Fruit fly (Drosophila melanogaster) whole organism, embryonic: ENCODE measurements around the gene CG3008.
A peak's percentile ranks its signal among the peaks of the same experiment; 100 is the strongest.

Source experiments
- BtbVII ChIP-seq: fragments of 200-800 bp; sonication (Bioruptor generic); optimal IDR thresholded peaks from 3 replicates; lab custom pipeline; 2017; ENCODE audit warnings: missing biosample characterization, mild to moderate bottlenecking, missing genetic modification characterization
- C15 ChIP-seq: fragments of 200-800 bp; sonication (Bioruptor generic); IDR thresholded peaks from 3 replicates; pipeline ENCODE4 v1.3.6; 2022; ENCODE audit warnings: missing biosample characterization, missing genetic modification characterization
- CG10209 ChIP-seq: fragments of 200-800 bp; sonication (Bioruptor generic); optimal IDR thresholded peaks from 3 replicates; lab custom pipeline; 2017; ENCODE audit warnings: missing biosample characterization, mild to moderate bottlenecking, missing genetic modification characterization, missing genetic modification reagents
- CG14014 ChIP-seq: fragments of 200-800 bp; sonication (Bioruptor generic); IDR thresholded peaks from 2 replicates; pipeline ENCODE4 v1.3.6; 2022; ENCODE audit warnings: missing biosample characterization, missing genetic modification characterization
- CG14965 ChIP-seq: fragments of 200-800 bp; sonication (Bioruptor generic); optimal IDR thresholded peaks from 2 replicates; lab custom pipeline; 2016; ENCODE audit warnings: missing biosample characterization, missing genetic modification characterization, borderline replicate concordance
- CG17359 ChIP-seq: fragments of 200-800 bp; sonication (Bioruptor generic); optimal IDR thresholded peaks from 3 replicates; lab custom pipeline; 2018; ENCODE audit warnings: missing biosample characterization, mild to moderate bottlenecking, missing genetic modification characterization, moderate library complexity
- CG17385 ChIP-seq: fragments of 200-800 bp; sonication (Bioruptor generic); optimal IDR thresholded peaks from 3 replicates; lab custom pipeline; 2018; ENCODE audit warnings: missing biosample characterization, mild to moderate bottlenecking, missing genetic modification characterization
- CG18262 ChIP-seq: fragments of 200-800 bp; optimal IDR thresholded peaks from 3 replicates; lab custom pipeline; 2019; ENCODE audit warnings: missing biosample characterization, mild to moderate bottlenecking, missing genetic modification characterization, moderate library complexity
- CG18599 ChIP-seq: fragments of 200-800 bp; sonication (Bioruptor generic); optimal IDR thresholded peaks from 3 replicates; lab custom pipeline; 2017; ENCODE audit warnings: missing biosample characterization, missing genetic modification characterization, mild to moderate bottlenecking, moderate library complexity, missing genetic modification reagents
- CG18619 ChIP-seq: fragments of 200-800 bp; sonication (Bioruptor generic); optimal IDR thresholded peaks from 3 replicates; lab custom pipeline; 2017; ENCODE audit warnings: missing biosample characterization, mild to moderate bottlenecking, missing genetic modification characterization
- CG2202 ChIP-seq: fragments of 200-800 bp; sonication (Bioruptor generic); optimal IDR thresholded peaks from 2 replicates; lab custom pipeline; 2018; ENCODE audit warnings: missing biosample characterization, mild to moderate bottlenecking, missing genetic modification characterization
- CG2678 ChIP-seq: fragments of 200-800 bp; sonication (Bioruptor generic); optimal IDR thresholded peaks from 3 replicates; lab custom pipeline; 2019; ENCODE audit warnings: missing biosample characterization, mild to moderate bottlenecking, missing genetic modification characterization, moderate library complexity
- CG31224 ChIP-seq: fragments of 200-800 bp; sonication (Bioruptor generic); IDR thresholded peaks from 2 replicates; pipeline ENCODE4 v1.3.6; 2022; ENCODE audit warnings: missing biosample characterization, missing genetic modification characterization
- CG3995 ChIP-seq: fragments of 200-800 bp; sonication (Bioruptor generic); optimal IDR thresholded peaks from 3 replicates; lab custom pipeline; 2016; ENCODE audit warnings: missing biosample characterization, missing genetic modification characterization
- CG5180 ChIP-seq: fragments of 200-800 bp; sonication (Bioruptor generic); optimal IDR thresholded peaks from 3 replicates; lab custom pipeline; 2017; ENCODE audit warnings: missing biosample characterization, missing genetic modification characterization, mild to moderate bottlenecking, moderate library complexity, missing genetic modification reagents
- CG6689 ChIP-seq: fragments of 200-800 bp; sonication (Bioruptor generic); IDR thresholded peaks from 2 replicates; pipeline ENCODE4 v1.3.6; 2022; ENCODE audit warnings: missing biosample characterization, missing genetic modification characterization
- CG8944 ChIP-seq: fragments of 200-800 bp; sonication (Bioruptor generic); optimal IDR thresholded peaks from 3 replicates; lab custom pipeline; 2016; ENCODE audit warnings: missing biosample characterization, missing genetic modification characterization
- Drgx ChIP-seq: fragments of 200-800 bp; sonication (Bioruptor generic); IDR thresholded peaks from 2 replicates; pipeline ENCODE4 v1.3.6; 2022; ENCODE audit warnings: missing biosample characterization, missing genetic modification characterization
- ERR ChIP-seq: fragments of 200-800 bp; sonication (Bioruptor generic); optimal IDR thresholded peaks from 2 replicates; lab custom pipeline; 2016; ENCODE audit warnings: missing biosample characterization, missing genetic modification characterization
- Elba2 ChIP-seq: fragments of 200-800 bp; sonication (Bioruptor generic); optimal IDR thresholded peaks from 3 replicates; lab custom pipeline; 2016; ENCODE audit warnings: missing biosample characterization, missing genetic modification characterization
- Kr ChIP-seq: fragments of 200-800 bp; sonication (Bioruptor generic); optimal IDR thresholded peaks from 2 replicates; lab custom pipeline; 2017; ENCODE audit warnings: missing biosample characterization, mild to moderate bottlenecking, missing genetic modification characterization
- Lim3 ChIP-seq: fragments of 200-800 bp; sonication (Bioruptor generic); IDR thresholded peaks from 2 replicates; pipeline ENCODE4 v1.3.6; 2022; ENCODE audit warnings: missing biosample characterization, missing genetic modification characterization
- MESR4 ChIP-seq: fragments of 200-800 bp; sonication (Bioruptor generic); optimal IDR thresholded peaks from 2 replicates; lab custom pipeline; 2018; ENCODE audit warnings: missing biosample characterization, mild to moderate bottlenecking, missing genetic modification characterization, moderate library complexity
- Max ChIP-seq: fragments of 200-800 bp; sonication (Bioruptor generic); optimal IDR thresholded peaks from 2 replicates; lab custom pipeline; 2016; ENCODE audit warnings: missing biosample characterization, mild to moderate bottlenecking, missing genetic modification characterization
- NC2α ChIP-seq: fragments of 200-800 bp; sonication (Bioruptor generic); optimal IDR thresholded peaks from 2 replicates; lab custom pipeline; 2016; ENCODE audit warnings: missing biosample characterization, missing genetic modification characterization
- Nf-YA ChIP-seq: fragments of 200-800 bp; sonication (Bioruptor generic); IDR thresholded peaks from 2 replicates; pipeline ENCODE4 v1.3.6; 2022; ENCODE audit warnings: missing biosample characterization, missing genetic modification characterization
- Oli ChIP-seq: fragments of 200-800 bp; sonication (Bioruptor generic); optimal IDR thresholded peaks from 2 replicates; lab custom pipeline; 2018; ENCODE audit warnings: missing biosample characterization, mild to moderate bottlenecking, missing genetic modification characterization, moderate library complexity
- Spps ChIP-seq: fragments of 200-800 bp; sonication (Bioruptor generic); optimal IDR thresholded peaks from 2 replicates; lab custom pipeline; 2018; ENCODE audit warnings: missing biosample characterization, mild to moderate bottlenecking, missing genetic modification characterization
- Usf ChIP-seq: fragments of 200-800 bp; sonication (Bioruptor generic); optimal IDR thresholded peaks from 2 replicates; lab custom pipeline; 2017; ENCODE audit warnings: missing genotype, missing biosample characterization, missing genetic modification characterization
- abd-A ChIP-seq: fragments of 200-800 bp; sonication (Bioruptor generic); optimal IDR thresholded peaks from 3 replicates; lab custom pipeline; 2019; ENCODE audit warnings: missing biosample characterization, mild to moderate bottlenecking, missing genetic modification characterization, moderate library complexity
- amos ChIP-seq: fragments of 200-800 bp; sonication (Bioruptor generic); IDR thresholded peaks from 2 replicates; pipeline ENCODE4 v1.3.6; 2022; ENCODE audit warnings: missing biosample characterization, missing genetic modification characterization; ENCODE audit not compliant: partially characterized antibody
- ara ChIP-seq: fragments of 200-800 bp; sonication (Bioruptor generic); IDR thresholded peaks from 2 replicates; pipeline ENCODE4 v1.3.6; 2022; ENCODE audit warnings: missing biosample characterization, missing genetic modification characterization
- dmrt11E ChIP-seq: fragments of 200-800 bp; sonication (Bioruptor generic); optimal IDR thresholded peaks from 3 replicates; lab custom pipeline; 2018; ENCODE audit warnings: missing biosample characterization, mild to moderate bottlenecking, missing genetic modification characterization, moderate library complexity
- ems ChIP-seq: fragments of 200-800 bp; sonication (Bioruptor generic); optimal IDR thresholded peaks from 3 replicates; lab custom pipeline; 2016; ENCODE audit warnings: missing biosample characterization, missing genetic modification characterization
- gcm2 ChIP-seq: fragments of 200-800 bp; sonication (Bioruptor generic); optimal IDR thresholded peaks from 2 replicates; lab custom pipeline; 2016; ENCODE audit warnings: missing biosample characterization, missing genetic modification characterization
- grau ChIP-seq: fragments of 200-800 bp; optimal IDR thresholded peaks from 3 replicates; lab custom pipeline; 2019; ENCODE audit warnings: missing biosample characterization, mild to moderate bottlenecking, missing genetic modification characterization, moderate library complexity
- gsb-n ChIP-seq: fragments of 200-800 bp; sonication (Bioruptor generic); optimal IDR thresholded peaks from 3 replicates; lab custom pipeline; 2018; ENCODE audit warnings: missing biosample characterization, mild to moderate bottlenecking, missing genetic modification characterization
- gt ChIP-seq: fragments of 200-800 bp; sonication (Bioruptor generic); IDR thresholded peaks from 2 replicates; pipeline ENCODE4 v1.3.6; 2022; ENCODE audit warnings: missing biosample characterization, missing genetic modification characterization
- inv ChIP-seq: fragments of 200-800 bp; sonication (Bioruptor generic); IDR thresholded peaks from 2 replicates; pipeline ENCODE4 v1.3.6; 2022; ENCODE audit warnings: missing biosample characterization, missing genetic modification characterization; ENCODE audit not compliant: partially characterized antibody
- kah ChIP-seq: fragments of 200-800 bp; sonication (Bioruptor generic); optimal IDR thresholded peaks from 2 replicates; lab custom pipeline; 2018; ENCODE audit warnings: missing biosample characterization, mild to moderate bottlenecking, missing genetic modification characterization
- nerfin-2 ChIP-seq: fragments of 200-800 bp; sonication (Bioruptor generic); IDR thresholded peaks from 2 replicates; pipeline ENCODE4 v1.3.6; 2022; ENCODE audit warnings: missing biosample characterization, missing genetic modification characterization; ENCODE audit not compliant: partially characterized antibody
- oc ChIP-seq: fragments of 200-800 bp; sonication (Bioruptor generic); optimal IDR thresholded peaks from 2 replicates; lab custom pipeline; 2018; ENCODE audit warnings: missing biosample characterization, mild to moderate bottlenecking, missing genetic modification characterization, moderate library complexity
- p53 ChIP-seq: fragments of 200-800 bp; sonication (Bioruptor generic); optimal IDR thresholded peaks from 2 replicates; lab custom pipeline; 2016; ENCODE audit warnings: missing biosample characterization, missing genetic modification characterization
- pfk ChIP-seq: fragments of 200-800 bp; sonication (Bioruptor generic); optimal IDR thresholded peaks from 2 replicates; lab custom pipeline; 2018; ENCODE audit warnings: missing biosample characterization, mild to moderate bottlenecking, missing genetic modification characterization, moderate library complexity
- shn ChIP-seq: fragments of 200-800 bp; sonication (Bioruptor generic); optimal IDR thresholded peaks from 3 replicates; lab custom pipeline; 2016; ENCODE audit warnings: missing biosample characterization, missing genetic modification characterization
- tio ChIP-seq: fragments of 200-800 bp; sonication (Bioruptor generic); optimal IDR thresholded peaks from 2 replicates; lab custom pipeline; 2017; ENCODE audit warnings: missing biosample characterization, missing genetic modification characterization, inconsistent platforms
- vfl ChIP-seq: fragments of 200-800 bp; sonication (Bioruptor generic); optimal IDR thresholded peaks from 2 replicates; lab custom pipeline; 2016; ENCODE audit warnings: missing biosample characterization, missing genetic modification characterization
- wor ChIP-seq: fragments of 200-800 bp; sonication (Bioruptor generic); IDR thresholded peaks from 2 replicates; pipeline ENCODE4 v1.3.6; 2022; ENCODE audit warnings: missing biosample characterization, missing genetic modification characterization
- zen2 ChIP-seq: fragments of 200-800 bp; sonication (Bioruptor generic); IDR thresholded peaks from 3 replicates; pipeline ENCODE4 v1.3.6; 2022; ENCODE audit warnings: missing biosample characterization, missing genetic modification characterization; ENCODE audit not compliant: partially characterized antibody
- zf30C ChIP-seq: fragments of 200-800 bp; sonication (Bioruptor generic); optimal IDR thresholded peaks from 3 replicates; lab custom pipeline; 2018; ENCODE audit warnings: missing biosample characterization, mild to moderate bottlenecking, missing genetic modification characterization

CG3008 gene

dm6 chr2L:4907986-4908385 lies 24.9 kb downstream of the CG3008 start:
- peak; percentile 12 for TF ChIP-seq zf30C (GFP tag; lab: Kevin White, UChicago)
- TF ChIP-seq Nf-YA (GFP tag; lab: Robert Waterston, UW), result peak; percentile 60; the same call in 1 of the 2 replicates
- TF ChIP-seq CG8944 (GFP tag; lab: Kevin White, UChicago), result no peak
- peak; percentile 55 for TF ChIP-seq CG18619 (GFP tag; lab: Kevin White, UChicago)
- TF ChIP-seq CG10209, result peak; percentile 73
- TF ChIP-seq CG31224 (GFP tag; lab: Robert Waterston, UW), result no peak
- TF ChIP-seq Oli, result peak; percentile 86
- peak; percentile 75 for TF ChIP-seq CG5180 (GFP tag; lab: Kevin White, UChicago)
- TF ChIP-seq amos (GFP tag; lab: Robert Waterston, UW), result no peak
- no peak for TF ChIP-seq zen2 (GFP tag; lab: Robert Waterston, UW)
- TF ChIP-seq grau, result peak; percentile 56
- TF ChIP-seq CG2202, result peak; percentile 14
- TF ChIP-seq C15, result 0 out of 3 replicates have a peak, but pooled peaks have one; percentile 31
- TF ChIP-seq CG14965 (GFP tag; lab: Kevin White, UChicago), result no peak
- TF ChIP-seq kah (GFP tag; lab: Kevin White, UChicago), result peak; percentile 70
- TF ChIP-seq CG3995 (GFP tag; lab: Kevin White, UChicago), result no peak
- peak; percentile 91 for TF ChIP-seq CG17359 (tag; lab: Kevin White, UChicago)
- TF ChIP-seq inv (GFP tag; lab: Robert Waterston, UW), result no peak
- no peak for TF ChIP-seq NC2α (GFP tag; lab: Kevin White, UChicago)
- TF ChIP-seq ERR (GFP tag; lab: Kevin White, UChicago), result no peak
- TF ChIP-seq Lim3 (GFP tag; lab: Robert Waterston, UW), result peak; percentile 51; the same call in 1 of the 2 replicates
- no peak for TF ChIP-seq MESR4 (GFP tag; lab: Kevin White, UChicago)
- no peak for TF ChIP-seq gcm2 (GFP tag; lab: Kevin White, UChicago)
- TF ChIP-seq CG6689 (GFP tag; lab: Robert Waterston, UW), result peak; percentile 64
- peak; percentile 79 for TF ChIP-seq CG17385 (GFP tag; lab: Kevin White, UChicago)
- peak; percentile 84 for TF ChIP-seq CG2678 (tag; lab: Kevin White, UChicago)
- TF ChIP-seq Elba2 (GFP tag; lab: Kevin White, UChicago), result no peak
- no peak; the same call in 1 of the 2 replicates for TF ChIP-seq ara (GFP tag; lab: Robert Waterston, UW)
- peak; percentile 85 for TF ChIP-seq Drgx (GFP tag; lab: Robert Waterston, UW)
- TF ChIP-seq ems (GFP tag; lab: Kevin White, UChicago), result no peak
- TF ChIP-seq abd-A (tag; lab: Kevin White, UChicago), result no peak
- no peak for TF ChIP-seq Kr (GFP tag; lab: Kevin White, UChicago)
- peak; percentile 64 for TF ChIP-seq gsb-n (tag; lab: Kevin White, UChicago)
- TF ChIP-seq gt (GFP tag; lab: Robert Waterston, UW), result no peak
- TF ChIP-seq Max, result peak; percentile 54
- peak; percentile 64 for TF ChIP-seq oc (tag; lab: Kevin White, UChicago)
- peak; percentile 41 for TF ChIP-seq CG18599 (GFP tag; lab: Kevin White, UChicago)
- no peak for TF ChIP-seq pfk (GFP tag; lab: Kevin White, UChicago)
- TF ChIP-seq CG14014 (GFP tag; lab: Robert Waterston, UW), result peak; percentile 49; the same call in 1 of the 2 replicates
- no peak for TF ChIP-seq Spps (tag; lab: Kevin White, UChicago)
- TF ChIP-seq CG18262 (tag; lab: Kevin White, UChicago), result peak; percentile 77
- peak; percentile 44 for TF ChIP-seq BtbVII (GFP tag; lab: Kevin White, UChicago)
- peak; percentile 7 for TF ChIP-seq dmrt11E (tag; lab: Kevin White, UChicago)
- TF ChIP-seq p53 (GFP tag; lab: Kevin White, UChicago), result no peak
- no peak for TF ChIP-seq shn (GFP tag; lab: Kevin White, UChicago)
- no peak for TF ChIP-seq Usf (GFP tag; lab: Kevin White, UChicago)
- no peak for TF ChIP-seq vfl
- TF ChIP-seq wor (GFP tag; lab: Robert Waterston, UW), result peak; percentile 71
- peak; percentile 20 for TF ChIP-seq tio (GFP tag; lab: Kevin White, UChicago)
- TF ChIP-seq nerfin-2 (GFP tag; lab: Robert Waterston, UW), result no peak
